Worm (Caenorhabditis elegans) whole organism, L1 larva: ENCODE measurements around the gene srj-52.

ENCODE experiments used
- C04F5.9 ChIP-seq: sonication (generic microtip); optimal IDR thresholded peaks from 2 replicates; lab custom pipeline; 2016; ENCODE audit warnings: missing genetic modification characterization, missing compliant biosample characterization
- C16A3.4 ChIP-seq: fragments of 150-350 bp; optimal IDR thresholded peaks from 2 replicates; lab custom pipeline; 2014; ENCODE audit warnings: missing biosample characterization, missing genetic modification characterization
- C34B4.2 ChIP-seq: sonication (generic microtip); optimal IDR thresholded peaks from 2 replicates; lab custom pipeline; 2017; ENCODE audit warnings: mild to moderate bottlenecking, missing genetic modification characterization, missing compliant biosample characterization
- Y116A8C.19 ChIP-seq: sonication (generic microtip); optimal IDR thresholded peaks from 2 replicates; lab custom pipeline; 2016; ENCODE audit warnings: missing compliant biosample characterization, missing genetic modification characterization, borderline replicate concordance
- aha-1 ChIP-seq: fragments of 150-350 bp; optimal IDR thresholded peaks from 2 replicates; lab custom pipeline; 2014; ENCODE audit warnings: missing biosample characterization, missing genetic modification characterization
- aly-2 ChIP-seq: fragments of 150-350 bp; optimal IDR thresholded peaks from 2 replicates; lab custom pipeline; 2014; ENCODE audit warnings: missing biosample characterization, missing genetic modification characterization
- ama-1 ChIP-seq: fragments of 150-350 bp; optimal IDR thresholded peaks from 2 replicates; lab custom pipeline; 2014
- ceh-63 ChIP-seq: fragments of 200-800 bp; sonication (Bioruptor generic); optimal IDR thresholded peaks from 2 replicates; lab custom pipeline; 2018; ENCODE audit warnings: mild to moderate bottlenecking, missing genetic modification characterization, missing compliant biosample characterization
- ceh-8 ChIP-seq: fragments of 200-800 bp; sonication (Bioruptor generic); optimal IDR thresholded peaks from 2 replicates; lab custom pipeline; 2018; ENCODE audit warnings: mild to moderate bottlenecking, missing genetic modification characterization, moderate library complexity, missing compliant biosample characterization
- ceh-82 ChIP-seq, 3 experiments: fragments of 150-350 bp in 1 of 3; sonication (generic microtip) in 2 of 3; optimal IDR thresholded peaks; 2 replicates each; lab custom pipeline; 2014 to 2017; ENCODE audit warnings: missing biosample characterization in 3 of 3, missing genetic modification characterization in 3 of 3
- ceh-88 ChIP-seq: fragments of 200-800 bp; sonication (Bioruptor generic); IDR thresholded peaks from 2 replicates; pipeline ENCODE4 v1.3.6; 2022; ENCODE audit warnings: missing genetic modification characterization, missing compliant biosample characterization
- ceh-90 ChIP-seq: sonication (generic microtip); optimal IDR thresholded peaks from 2 replicates; lab custom pipeline; 2016; ENCODE audit warnings: missing genetic modification characterization, missing compliant biosample characterization
- dpl-1 ChIP-seq, 3 experiments: fragments of 150-350 bp in 2 of 3; sonication (generic microtip) in 1 of 3; optimal IDR thresholded peaks; 2 replicates each; lab custom pipeline; 2014 to 2017; ENCODE audit warnings: missing biosample characterization in 3 of 3, missing genetic modification characterization in 3 of 3, missing genetic modification reagents in 3 of 3
- dsc-1 ChIP-seq: sonication (generic microtip); optimal IDR thresholded peaks from 2 replicates; lab custom pipeline; 2016; ENCODE audit warnings: mild to moderate bottlenecking, missing genetic modification characterization, missing compliant biosample characterization
- egl-27 ChIP-seq, 2 experiments: fragments of 150-350 bp in 1 of 2; sonication (generic microtip); optimal IDR thresholded peaks; 3 replicates each; lab custom pipeline; 2017 to 2018; ENCODE audit warnings: missing biosample characterization in 2 of 2, missing genetic modification characterization in 2 of 2, missing genetic modification reagents in 2 of 2
- elt-2 ChIP-seq: sonication (generic microtip); optimal IDR thresholded peaks from 2 replicates; lab custom pipeline; 2016; ENCODE audit warnings: missing genetic modification characterization, mild to moderate bottlenecking, inconsistent platforms, missing compliant biosample characterization, missing genetic modification reagents
- elt-3 ChIP-seq, 6 experiments: fragments of 150-350 bp in 1 of 6; sonication (generic microtip); optimal IDR thresholded peaks; 2 replicates each; lab custom pipeline; 2017 to 2018; ENCODE audit warnings: missing biosample characterization in 6 of 6, missing genetic modification characterization in 6 of 6, inconsistent platforms in 1 of 6
- fos-1 ChIP-seq: fragments of 150-350 bp; optimal IDR thresholded peaks from 2 replicates; lab custom pipeline; 2014; ENCODE audit warnings: missing biosample characterization, missing genetic modification characterization
- hlh-17 ChIP-seq: fragments of 200-800 bp; sonication (Bioruptor generic); optimal IDR thresholded peaks from 2 replicates; lab custom pipeline; 2018; ENCODE audit warnings: missing genetic modification characterization, mild to moderate bottlenecking, missing compliant biosample characterization, moderate library complexity, borderline replicate concordance
- irx-1 ChIP-seq: sonication (generic microtip); optimal IDR thresholded peaks from 2 replicates; lab custom pipeline; 2016; ENCODE audit warnings: missing genetic modification characterization, missing compliant biosample characterization
- jun-1 ChIP-seq: fragments of 150-350 bp; optimal IDR thresholded peaks from 2 replicates; lab custom pipeline; 2014; ENCODE audit warnings: missing biosample characterization, missing genetic modification reagents, missing genetic modification characterization
- lin-15B ChIP-seq: fragments of 150-350 bp; sonication (generic microtip); optimal IDR thresholded peaks from 3 replicates; lab custom pipeline; 2014; ENCODE audit warnings: missing biosample characterization, missing genetic modification characterization
- lir-3 ChIP-seq: sonication (generic microtip); optimal IDR thresholded peaks from 2 replicates; lab custom pipeline; 2016; ENCODE audit warnings: mild to moderate bottlenecking, missing genetic modification characterization, moderate library complexity, missing compliant biosample characterization; ENCODE audit not compliant: poor library complexity
- mef-2 ChIP-seq: fragments of 150-350 bp; optimal IDR thresholded peaks from 2 replicates; lab custom pipeline; 2014; ENCODE audit warnings: missing biosample characterization, missing genetic modification characterization
- mep-1 ChIP-seq: fragments of 150-350 bp; optimal IDR thresholded peaks from 2 replicates; lab custom pipeline; 2014; ENCODE audit warnings: missing biosample characterization, missing genetic modification characterization
- nhr-11 ChIP-seq: fragments of 150-350 bp; optimal IDR thresholded peaks from 2 replicates; lab custom pipeline; 2014; ENCODE audit warnings: missing biosample characterization, missing genetic modification characterization
- nhr-12 ChIP-seq: sonication (generic microtip); optimal IDR thresholded peaks from 2 replicates; lab custom pipeline; 2017; ENCODE audit warnings: missing biosample characterization, missing genetic modification characterization
- nhr-19 ChIP-seq: fragments of 200-800 bp; sonication (Bioruptor generic); conservative IDR thresholded peaks from 2 replicates; pipeline ENCODE4 v1.3.6; 2022; ENCODE audit warnings: missing genetic modification characterization, missing compliant biosample characterization
- nhr-20 ChIP-seq: sonication (generic microtip); optimal IDR thresholded peaks from 2 replicates; lab custom pipeline; 2016; ENCODE audit warnings: mild to moderate bottlenecking, missing genetic modification characterization, missing compliant biosample characterization
- nhr-237 ChIP-seq: fragments of 150-350 bp; optimal IDR thresholded peaks from 2 replicates; lab custom pipeline; 2014; ENCODE audit warnings: missing biosample characterization, missing genetic modification characterization
- nhr-28 ChIP-seq: fragments of 150-350 bp; optimal IDR thresholded peaks from 2 replicates; lab custom pipeline; 2014; ENCODE audit warnings: missing biosample characterization, missing genetic modification characterization
- nhr-71 ChIP-seq: sonication (generic microtip); optimal IDR thresholded peaks from 2 replicates; lab custom pipeline; 2016; ENCODE audit warnings: mild to moderate bottlenecking, missing genetic modification characterization, moderate library complexity, missing compliant biosample characterization
- nhr-77 ChIP-seq: fragments of 150-350 bp; optimal IDR thresholded peaks from 2 replicates; lab custom pipeline; 2014; ENCODE audit warnings: missing biosample characterization, missing genetic modification characterization
- nhr-84 ChIP-seq: sonication (generic microtip); optimal IDR thresholded peaks from 2 replicates; lab custom pipeline; 2017; ENCODE audit warnings: missing biosample characterization, missing genetic modification characterization
- nhr-85 ChIP-seq: sonication (generic microtip); peaks from one replicate; lab custom pipeline; 2016; ENCODE audit warnings: missing genetic modification characterization, inconsistent platforms, missing compliant biosample characterization
- pqm-1 ChIP-seq: sonication (generic microtip); optimal IDR thresholded peaks from 3 replicates; lab custom pipeline; 2017; ENCODE audit warnings: missing biosample characterization, missing genetic modification characterization
- skn-1 ChIP-seq: fragments of 150-350 bp; optimal IDR thresholded peaks from 2 replicates; lab custom pipeline; 2014; ENCODE audit warnings: missing biosample characterization, missing genetic modification characterization
- snpc-4 ChIP-seq: fragments of 150-350 bp; optimal IDR thresholded peaks from 2 replicates; lab custom pipeline; 2014; ENCODE audit warnings: missing biosample characterization, missing genetic modification characterization
- sptf-1 ChIP-seq: fragments of 150-350 bp; optimal IDR thresholded peaks from 2 replicates; lab custom pipeline; 2014; ENCODE audit warnings: missing biosample characterization, missing genetic modification characterization
- swsn-7 ChIP-seq: sonication (generic microtip); optimal IDR thresholded peaks from 2 replicates; lab custom pipeline; 2016; ENCODE audit warnings: missing genetic modification characterization, missing compliant biosample characterization
- tlp-1 ChIP-seq: fragments of 150-350 bp; optimal IDR thresholded peaks from 2 replicates; lab custom pipeline; 2014; ENCODE audit warnings: missing biosample characterization, missing genetic modification characterization
- unc-30 ChIP-seq: sonication (generic microtip); optimal IDR thresholded peaks from 2 replicates; lab custom pipeline; 2017; ENCODE audit warnings: missing biosample characterization, missing genetic modification characterization
- unc-62 ChIP-seq: fragments of 150-350 bp; optimal IDR thresholded peaks from 2 replicates; lab custom pipeline; 2014; ENCODE audit warnings: missing biosample characterization, missing genetic modification reagents, missing genetic modification characterization
- unc-98 ChIP-seq: fragments of 200-800 bp; sonication (Bioruptor generic); IDR thresholded peaks from 2 replicates; pipeline ENCODE4 v1.3.6; 2022; ENCODE audit warnings: missing genetic modification characterization, missing compliant biosample characterization
- vab-15 ChIP-seq: sonication (generic microtip); optimal IDR thresholded peaks from 2 replicates; lab custom pipeline; 2017; ENCODE audit warnings: missing genotype, mild to moderate bottlenecking, missing genetic modification characterization, missing compliant biosample characterization
- zip-4 ChIP-seq: fragments of 200-800 bp; sonication (Bioruptor generic); optimal IDR thresholded peaks from 2 replicates; lab custom pipeline; 2018; ENCODE audit warnings: mild to moderate bottlenecking, missing genetic modification characterization, moderate library complexity, missing compliant biosample characterization
- ztf-4 ChIP-seq: fragments of 150-350 bp; optimal IDR thresholded peaks from 2 replicates; lab custom pipeline; 2014; ENCODE audit warnings: missing biosample characterization, missing genetic modification characterization

Gene srj-52

ce11 chrV:731330-731729, 35.5 kb upstream of the srj-52 start (continued):
- TF ChIP-seq ceh-82 (tag; optimal IDR thresholded peaks at IDR 0.05; lab: Kevin White, UChicago) (peak; percentile 25 to 51 (median 41)), nhr-71 (tag; lab: Kevin White, UChicago) (peak; percentile 100), skn-1 (tag; lab: Kevin White, UChicago) (peak; percentile 79), sptf-1 (tag; lab: Kevin White, UChicago) (no peak), snpc-4 (tag; lab: Kevin White, UChicago) (peak; percentile 20), dpl-1 (GFP tag; optimal IDR thresholded peaks at IDR 0.05; lab: Kevin White, UChicago) (peak; percentile 48 to 67 (median 51)), Y116A8C.19 (peak; percentile 11), ceh-63 (GFP tag; lab: Kevin White, UChicago) (no peak), hlh-17 (no peak), unc-62 (no peak), zip-4 (GFP tag; lab: Kevin White, UChicago) (peak; percentile 52), egl-27 (tag; optimal IDR thresholded peaks at IDR 0.05; lab: Kevin White, UChicago) (peak; percentile 22 to 79), tlp-1 (no peak), ceh-88 (peak; percentile 75), nhr-19 (peak; percentile 100), C04F5.9 (peak; percentile 76), elt-3 (tag; optimal IDR thresholded peaks at IDR 0.05; lab: Kevin White, UChicago) (peak in 5 of 6 experiments; percentile 16 to 92 (median 65)), vab-15 (tag; lab: Kevin White, UChicago) (peak; percentile 75), nhr-12 (tag; lab: Kevin White, UChicago) (no peak), nhr-20 (tag; lab: Kevin White, UChicago) (peak; percentile 99), nhr-237 (tag; lab: Kevin White, UChicago) (no peak), ztf-4 (tag; lab: Kevin White, UChicago) (peak; percentile 90), unc-30 (no peak), unc-98 (GFP tag; lab: Robert Waterston, UW) (peak; percentile 63), pqm-1 (tag; lab: Kevin White, UChicago) (peak; percentile 48), elt-2 (tag; lab: Kevin White, UChicago) (peak; percentile 99), jun-1 (peak; percentile 77), fos-1 (peak; percentile 18), lin-15B (tag; lab: Kevin White, UChicago) (no peak), nhr-28 (tag; lab: Kevin White, UChicago) (no peak), ceh-90 (tag; lab: Kevin White, UChicago) (no peak), aly-2 (tag; lab: Kevin White, UChicago) (peak; percentile 30), dsc-1 (tag; lab: Kevin White, UChicago) (peak; percentile 34), mep-1 (peak; percentile 71), nhr-77 (tag; lab: Kevin White, UChicago) (peak; percentile 83), nhr-11 (tag; lab: Kevin White, UChicago) (peak; percentile 77), mef-2 (tag; lab: Kevin White, UChicago) (peak; percentile 80), C16A3.4 (tag; lab: Kevin White, UChicago) (peak; percentile 86), lir-3 (peak; percentile 86), irx-1 (peak; percentile 77), nhr-85 (peak; percentile 98), swsn-7 (tag; lab: Kevin White, UChicago) (peak; percentile 89), aha-1 (no peak), ceh-8 (no peak), nhr-84 (tag; lab: Kevin White, UChicago) (no peak), C34B4.2 (tag; lab: Kevin White, UChicago) (peak; percentile 52), ama-1 (lab: Kevin White, UChicago) (peak; percentile 72)
